Fruit fly (Drosophila melanogaster): ENCODE measurements around the gene CG10700.

CG10700 gene

dm6 chr2L:19074099-19074828, 4.6 kb downstream of the CG10700 start, which contains the start of gene CG17572:
CG17572 (minus strand) TSS chr2L:19074149.
- TF ChIP-seq psq (optimal IDR thresholded peaks at IDR 0.05) (no peak), CG8478 (optimal IDR thresholded peaks at IDR 0.05) (no peak), usp (GFP tag; optimal IDR thresholded peaks at IDR 0.05) (no peak)

DNA sequence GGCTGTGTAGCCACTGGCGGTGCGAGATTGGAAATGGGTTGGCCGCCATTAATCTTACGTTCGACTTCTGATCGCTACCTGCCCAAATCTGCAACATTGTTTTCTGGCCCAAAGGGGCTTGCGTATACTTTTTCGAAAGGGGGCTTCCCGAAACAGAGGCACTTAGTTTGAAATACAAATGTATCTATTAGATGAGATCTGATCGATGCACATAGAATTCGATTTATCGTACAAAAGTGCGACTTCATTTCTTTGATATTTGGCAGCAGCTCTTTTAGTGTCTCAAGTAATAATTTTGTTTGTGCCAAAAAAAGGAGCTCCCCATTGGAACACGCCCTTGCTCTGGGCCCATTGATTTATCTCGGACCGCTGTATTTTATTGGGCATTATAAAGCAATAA, 7.1 kb downstream of the CG10700 start:
- TF ChIP-seq EcR (GFP tag; optimal IDR thresholded peaks at IDR 0.05) (no peak), psq (optimal IDR thresholded peaks at IDR 0.05) (no peak), usp (GFP tag; optimal IDR thresholded peaks at IDR 0.05) (no peak), Dll (optimal IDR thresholded peaks at IDR 0.05) (no peak), pan (optimal IDR thresholded peaks at IDR 0.05) (no peak), CG8478 (optimal IDR thresholded peaks at IDR 0.05) (no peak)

DNA sequence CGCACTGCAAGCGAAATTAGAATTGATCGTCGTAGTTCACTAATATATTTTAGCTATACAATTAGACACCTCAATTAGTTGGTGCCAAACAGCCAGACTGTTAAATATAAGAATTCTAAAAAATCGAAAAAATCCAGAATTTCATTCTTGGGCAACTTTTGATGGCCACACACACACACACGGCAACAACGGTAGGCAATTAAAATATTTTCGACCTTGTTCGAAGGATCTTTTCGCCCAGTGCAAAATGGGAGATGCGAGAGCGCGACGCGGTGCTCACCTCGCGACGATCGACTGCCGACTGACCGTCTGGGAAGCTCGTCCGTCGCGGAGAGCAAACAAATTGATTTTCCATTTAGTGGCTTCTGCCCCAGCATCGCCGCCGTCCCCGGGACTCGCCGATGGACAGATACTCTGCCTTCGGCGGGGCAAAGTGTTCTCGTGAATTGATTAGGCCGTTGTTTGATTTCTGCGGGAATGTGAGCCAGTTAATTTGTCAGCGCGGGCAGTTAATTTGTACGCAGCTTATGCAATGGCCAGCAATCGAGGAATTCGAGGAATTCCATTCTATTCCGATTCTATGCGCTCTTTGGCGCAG, 9.2 kb downstream of the CG10700 start, which contains the start of gene CG10702:
Gene CG10702 (minus strand): TSS at position 304 of the 598 bp plus-strand sequence.
- TF ChIP-seq usp (GFP tag; optimal IDR thresholded peaks at IDR 0.05) = no peak
- TF ChIP-seq CG8478 (optimal IDR thresholded peaks at IDR 0.05) = no peak
- TF ChIP-seq EcR (GFP tag; optimal IDR thresholded peaks at IDR 0.05) = no peak
- no peak for TF ChIP-seq Dll (optimal IDR thresholded peaks at IDR 0.05)
- no peak for TF ChIP-seq pan (optimal IDR thresholded peaks at IDR 0.05)
- TF ChIP-seq psq (optimal IDR thresholded peaks at IDR 0.05) = no peak

dm6 chr2L:19068393-19068792, 10.4 kb downstream of the CG10700 start:
- TF ChIP-seq pan (optimal IDR thresholded peaks at IDR 0.05) (no peak), EcR (GFP tag; optimal IDR thresholded peaks at IDR 0.05) (no peak), CG8478 (optimal IDR thresholded peaks at IDR 0.05) (no peak), usp (GFP tag; optimal IDR thresholded peaks at IDR 0.05) (no peak), Dll (optimal IDR thresholded peaks at IDR 0.05) (no peak), psq (optimal IDR thresholded peaks at IDR 0.05) (no peak)

DNA sequence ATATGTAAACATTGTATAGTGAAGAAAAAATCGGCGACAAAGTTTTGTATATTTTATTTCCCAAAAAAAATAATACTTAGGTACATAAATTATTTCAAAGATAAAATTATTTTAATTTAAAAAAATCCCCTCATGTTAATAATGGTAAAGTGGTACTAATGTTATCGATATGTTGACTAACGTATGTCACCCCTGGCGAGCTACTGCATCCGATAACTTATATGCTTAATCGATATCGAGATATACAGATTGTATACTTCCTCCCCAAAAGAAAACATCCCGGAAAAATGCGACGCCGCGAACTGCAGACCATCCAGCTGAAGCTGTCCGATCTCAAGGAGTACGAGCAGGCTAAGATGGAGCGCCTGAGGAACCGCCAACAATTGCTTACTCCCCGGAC, 14.1 kb downstream of the CG10700 start, which contains the start of gene CG17343:
Gene CG17343 (plus strand): TSS at position 224 of the 400 bp plus-strand sequence.
- TF ChIP-seq pan (optimal IDR thresholded peaks at IDR 0.05) = no peak
- TF ChIP-seq CG8478 (optimal IDR thresholded peaks at IDR 0.05) = no peak
- no peak for TF ChIP-seq usp (GFP tag; optimal IDR thresholded peaks at IDR 0.05)
- TF ChIP-seq Dll (optimal IDR thresholded peaks at IDR 0.05) = no peak
- no peak for TF ChIP-seq EcR (GFP tag; optimal IDR thresholded peaks at IDR 0.05)
- TF ChIP-seq psq (optimal IDR thresholded peaks at IDR 0.05) = no peak

dm6 chr2L:19063090-19063692, 15.6 kb downstream of the CG10700 start, which contains the start of gene Dus4:
Dus4 (plus strand) TSS chr2L:19063295.
- TF ChIP-seq EcR (GFP tag; optimal IDR thresholded peaks at IDR 0.05) = no peak
- no peak for TF ChIP-seq pan (optimal IDR thresholded peaks at IDR 0.05)
- no peak for TF ChIP-seq usp (GFP tag; optimal IDR thresholded peaks at IDR 0.05)
- no peak for TF ChIP-seq CG8478 (optimal IDR thresholded peaks at IDR 0.05)
- no peak for TF ChIP-seq psq (optimal IDR thresholded peaks at IDR 0.05)
- TF ChIP-seq Dll (optimal IDR thresholded peaks at IDR 0.05) = no peak

dm6 chr2L:19058916-19059315, 19.9 kb downstream of the CG10700 start, which contains the start of gene Phlpp:
Phlpp (plus strand) TSS chr2L:19059129.
- TF ChIP-seq EcR (GFP tag; optimal IDR thresholded peaks at IDR 0.05) = no peak
- TF ChIP-seq Dll (optimal IDR thresholded peaks at IDR 0.05) = no peak
- no peak for TF ChIP-seq CG8478 (optimal IDR thresholded peaks at IDR 0.05)
- no peak for TF ChIP-seq psq (optimal IDR thresholded peaks at IDR 0.05)
- TF ChIP-seq pan (optimal IDR thresholded peaks at IDR 0.05) = no peak
- TF ChIP-seq usp (GFP tag; optimal IDR thresholded peaks at IDR 0.05) = no peak

- no peak for TF ChIP-seq pan (optimal IDR thresholded peaks at IDR 0.05)
- no peak for TF ChIP-seq psq (optimal IDR thresholded peaks at IDR 0.05)
These were observed 21.0 kb downstream of the CG10700 start for dm6 chr2L:19057799-19058198.

DNA sequence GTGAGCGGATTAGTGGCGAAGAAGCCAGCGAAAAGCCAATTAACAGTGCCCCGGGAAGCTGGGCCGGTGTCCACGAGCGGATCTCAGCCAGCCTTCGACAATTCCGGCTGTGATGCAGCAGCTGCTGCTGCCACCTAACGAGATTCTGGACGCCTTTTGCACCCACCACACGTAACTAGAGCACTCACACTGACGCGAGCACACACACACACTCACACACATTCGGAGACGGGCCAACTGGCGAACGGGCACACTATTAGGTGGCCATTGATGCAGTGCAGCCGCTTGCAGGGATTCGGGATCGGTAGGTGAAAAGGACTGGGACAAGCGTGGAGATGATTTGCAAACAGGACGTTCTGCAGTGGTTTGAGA, 24.3 kb downstream of the CG10700 start:
- TF ChIP-seq Dll (optimal IDR thresholded peaks at IDR 0.05) (no peak), CG8478 (optimal IDR thresholded peaks at IDR 0.05) (no peak), pan (optimal IDR thresholded peaks at IDR 0.05) (no peak), EcR (GFP tag; optimal IDR thresholded peaks at IDR 0.05) (no peak), usp (GFP tag; optimal IDR thresholded peaks at IDR 0.05) (no peak), psq (optimal IDR thresholded peaks at IDR 0.05) (no peak)

- no peak for TF ChIP-seq psq (optimal IDR thresholded peaks at IDR 0.05)
- TF ChIP-seq EcR (GFP tag; optimal IDR thresholded peaks at IDR 0.05) = no peak
- no peak for TF ChIP-seq pan (optimal IDR thresholded peaks at IDR 0.05)
- no peak for TF ChIP-seq CG8478 (optimal IDR thresholded peaks at IDR 0.05)
- TF ChIP-seq Dll (optimal IDR thresholded peaks at IDR 0.05) = no peak
- TF ChIP-seq usp (GFP tag; optimal IDR thresholded peaks at IDR 0.05) = no peak
These were observed 24.8 kb downstream of the CG10700 start, which contains the start of gene CG10492 for dm6 chr2L:19053860-19054515. CG10492 (plus strand) TSS chr2L:19054078.

dm6 chr2L:19051534-19052100, 27.2 kb downstream of the CG10700 start, which contains the start of gene Rpn3:
Rpn3 (plus strand) TSS chr2L:19051790.
- TF ChIP-seq CG8478 (optimal IDR thresholded peaks at IDR 0.05) (no peak), pan (optimal IDR thresholded peaks at IDR 0.05) (no peak), Dll (optimal IDR thresholded peaks at IDR 0.05) (no peak), usp (GFP tag; optimal IDR thresholded peaks at IDR 0.05) (no peak), EcR (GFP tag; optimal IDR thresholded peaks at IDR 0.05) (no peak), psq (optimal IDR thresholded peaks at IDR 0.05) (no peak)

Measured in whole organism.